Worm (Caenorhabditis elegans): Measurements from ENCODE around the gene nhr-170.

The nhr-170 gene

ce11 chrV:18826445-18826844, 25.8 kb upstream of the nhr-170 start:
- TF ChIP-seq sea-1 (GFP tag; conservative IDR thresholded peaks at IDR 0.05) (no peak), hnd-1 (tag; optimal IDR thresholded peaks at IDR 0.05) (no peak), aly-1 (tag; optimal IDR thresholded peaks at IDR 0.05) (no peak), F13C5.2 (tag; optimal IDR thresholded peaks at IDR 0.05) (no peak), ama-1 (optimal IDR thresholded peaks at IDR 0.05) (no peak), B0310.2 (tag; optimal IDR thresholded peaks at IDR 0.05) (no peak), ets-7 (tag; optimal IDR thresholded peaks at IDR 0.05) (no peak), hmg-4 (GFP tag; optimal IDR thresholded peaks at IDR 0.05) (no peak), hmbx-1 (tag; optimal IDR thresholded peaks at IDR 0.05) (no peak), tbx-11 (GFP tag; IDR thresholded peaks at IDR 0.05) (no peak), tra-4 (tag; optimal IDR thresholded peaks at IDR 0.05) (no peak), ceh-36 (tag; optimal IDR thresholded peaks at IDR 0.05) (no peak), scrt-1 (GFP tag; IDR thresholded peaks at IDR 0.05) (no peak), ceh-13 (GFP tag; optimal IDR thresholded peaks at IDR 0.05) (no peak), flt-1 (GFP tag; IDR thresholded peaks at IDR 0.05) (no peak), tbx-37 (GFP tag; conservative IDR thresholded peaks at IDR 0.05) (no peak)

- TF ChIP-seq hmbx-1 (tag; optimal IDR thresholded peaks at IDR 0.05) (no peak), aly-1 (tag; optimal IDR thresholded peaks at IDR 0.05) (no peak), ets-7 (tag; optimal IDR thresholded peaks at IDR 0.05) (no peak), ceh-36 (tag; optimal IDR thresholded peaks at IDR 0.05) (no peak)
These were observed 20.9 kb upstream of the nhr-170 start for ce11 chrV:18821569-18821968.

ce11 chrV:18819643-18820042, 19.0 kb upstream of the nhr-170 start, which contains the start of gene ncs-5:
ncs-5 (plus strand) TSS chrV:18819766.
- TF ChIP-seq tbx-37 (GFP tag; conservative IDR thresholded peaks at IDR 0.05) (no peak), ama-1 (optimal IDR thresholded peaks at IDR 0.05) (no peak), pes-1 (GFP tag; IDR thresholded peaks at IDR 0.05) (no peak), tra-4 (tag; optimal IDR thresholded peaks at IDR 0.05) (no peak), scrt-1 (GFP tag; IDR thresholded peaks at IDR 0.05) (no peak), ets-7 (tag; optimal IDR thresholded peaks at IDR 0.05) (no peak), hmg-4 (GFP tag; optimal IDR thresholded peaks at IDR 0.05) (no peak), B0310.2 (tag; optimal IDR thresholded peaks at IDR 0.05) (no peak), F13C5.2 (tag; optimal IDR thresholded peaks at IDR 0.05) (no peak), hnd-1 (tag; optimal IDR thresholded peaks at IDR 0.05) (no peak), tbx-11 (GFP tag; IDR thresholded peaks at IDR 0.05) (no peak)

- TF ChIP-seq B0310.2 (tag; optimal IDR thresholded peaks at IDR 0.05) (no peak), flt-1 (GFP tag; IDR thresholded peaks at IDR 0.05) (no peak), sea-1 (GFP tag; conservative IDR thresholded peaks at IDR 0.05) (no peak), aly-1 (tag; optimal IDR thresholded peaks at IDR 0.05) (no peak), tbx-37 (GFP tag; conservative IDR thresholded peaks at IDR 0.05) (no peak), pes-1 (GFP tag; IDR thresholded peaks at IDR 0.05) (no peak), ceh-36 (tag; optimal IDR thresholded peaks at IDR 0.05) (no peak), tra-4 (tag; optimal IDR thresholded peaks at IDR 0.05) (no peak), hnd-1 (tag; optimal IDR thresholded peaks at IDR 0.05) (no peak), ceh-13 (GFP tag; optimal IDR thresholded peaks at IDR 0.05) (no peak), ama-1 (optimal IDR thresholded peaks at IDR 0.05) (no peak), scrt-1 (GFP tag; IDR thresholded peaks at IDR 0.05) (no peak), hmg-4 (GFP tag; optimal IDR thresholded peaks at IDR 0.05) (no peak), hmbx-1 (tag; optimal IDR thresholded peaks at IDR 0.05) (no peak), F13C5.2 (tag; optimal IDR thresholded peaks at IDR 0.05) (no peak), tbx-11 (GFP tag; IDR thresholded peaks at IDR 0.05) (no peak), ets-7 (tag; optimal IDR thresholded peaks at IDR 0.05) (no peak)
These were observed 10.7 kb upstream of the nhr-170 start, which contains the start of gene C54E10.7 for ce11 chrV:18811360-18811759. C54E10.7 (plus strand) TSS chrV:18811660.

- TF ChIP-seq F13C5.2 (tag; optimal IDR thresholded peaks at IDR 0.05): no peak
- no peak for TF ChIP-seq ets-7 (tag; optimal IDR thresholded peaks at IDR 0.05)
- no peak for TF ChIP-seq sea-1 (GFP tag; conservative IDR thresholded peaks at IDR 0.05)
- TF ChIP-seq scrt-1 (GFP tag; IDR thresholded peaks at IDR 0.05): no peak
- no peak for TF ChIP-seq aly-1 (tag; optimal IDR thresholded peaks at IDR 0.05)
These were observed 10.1 kb upstream of the nhr-170 start, which contains the start of gene C54E10.3 for ce11 chrV:18810705-18811104. C54E10.3 (plus strand) TSS chrV:18811005.

ce11 chrV:18808621-18809020, 8.0 kb upstream of the nhr-170 start, which contains the start of gene C54E10.6:
C54E10.6 (minus strand) TSS chrV:18808729.
- no peak for TF ChIP-seq aly-1 (tag; optimal IDR thresholded peaks at IDR 0.05)
- TF ChIP-seq F13C5.2 (tag; optimal IDR thresholded peaks at IDR 0.05): peak; percentile 43
- no peak for TF ChIP-seq sea-1 (GFP tag; conservative IDR thresholded peaks at IDR 0.05)

ce11 chrV:18806409-18806808, 5.8 kb upstream of the nhr-170 start, which contains the start of gene sri-10:
sri-10 (minus strand) TSS chrV:18806509.
- TF ChIP-seq hmbx-1 (tag; optimal IDR thresholded peaks at IDR 0.05) (no peak), B0310.2 (tag; optimal IDR thresholded peaks at IDR 0.05) (no peak), ceh-36 (tag; optimal IDR thresholded peaks at IDR 0.05) (no peak), sea-1 (GFP tag; conservative IDR thresholded peaks at IDR 0.05) (no peak), F13C5.2 (tag; optimal IDR thresholded peaks at IDR 0.05) (no peak), ceh-13 (GFP tag; optimal IDR thresholded peaks at IDR 0.05) (no peak), aly-1 (tag; optimal IDR thresholded peaks at IDR 0.05) (no peak), ets-7 (tag; optimal IDR thresholded peaks at IDR 0.05) (no peak), flt-1 (GFP tag; IDR thresholded peaks at IDR 0.05) (no peak), pes-1 (GFP tag; IDR thresholded peaks at IDR 0.05) (no peak), scrt-1 (GFP tag; IDR thresholded peaks at IDR 0.05) (no peak), ama-1 (optimal IDR thresholded peaks at IDR 0.05) (no peak), tbx-37 (GFP tag; conservative IDR thresholded peaks at IDR 0.05) (no peak), hnd-1 (tag; optimal IDR thresholded peaks at IDR 0.05) (no peak), hmg-4 (GFP tag; optimal IDR thresholded peaks at IDR 0.05) (no peak), tra-4 (tag; optimal IDR thresholded peaks at IDR 0.05) (no peak), tbx-11 (GFP tag; IDR thresholded peaks at IDR 0.05) (no peak)

ce11 chrV:18803260-18803659, 2.6 kb upstream of the nhr-170 start, which contains the start of gene C54E10.10:
C54E10.10 (minus strand) TSS chrV:18803360.
- TF ChIP-seq ceh-36 (tag; optimal IDR thresholded peaks at IDR 0.05) (no peak), pes-1 (GFP tag; IDR thresholded peaks at IDR 0.05) (no peak), ets-7 (tag; optimal IDR thresholded peaks at IDR 0.05) (no peak), ceh-13 (GFP tag; optimal IDR thresholded peaks at IDR 0.05) (no peak), F13C5.2 (tag; optimal IDR thresholded peaks at IDR 0.05) (no peak), hmg-4 (GFP tag; optimal IDR thresholded peaks at IDR 0.05) (no peak), tbx-11 (GFP tag; IDR thresholded peaks at IDR 0.05) (no peak), scrt-1 (GFP tag; IDR thresholded peaks at IDR 0.05) (no peak), tra-4 (tag; optimal IDR thresholded peaks at IDR 0.05) (no peak), sea-1 (GFP tag; conservative IDR thresholded peaks at IDR 0.05) (no peak), tbx-37 (GFP tag; conservative IDR thresholded peaks at IDR 0.05) (no peak), flt-1 (GFP tag; IDR thresholded peaks at IDR 0.05) (no peak), B0310.2 (tag; optimal IDR thresholded peaks at IDR 0.05) (no peak), aly-1 (tag; optimal IDR thresholded peaks at IDR 0.05) (no peak), ama-1 (optimal IDR thresholded peaks at IDR 0.05) (no peak), hnd-1 (tag; optimal IDR thresholded peaks at IDR 0.05) (no peak), hmbx-1 (tag; optimal IDR thresholded peaks at IDR 0.05) (no peak)
